Worm (Caenorhabditis elegans) whole organism, L4/young adult: ENCODE data around the gene lido-7.

Experiments used
- W03F9.2 ChIP-seq: fragments of 150-350 bp; optimal IDR thresholded peaks from 2 replicates; lab custom pipeline; 2014; ENCODE audit warnings: missing biosample characterization, missing genetic modification characterization
- dao-5 ChIP-seq: sonication (generic microtip); optimal IDR thresholded peaks from 2 replicates; lab custom pipeline; 2016; ENCODE audit warnings: missing genotype, missing genetic modification characterization, moderate library complexity, missing compliant biosample characterization
- him-1 ChIP-seq: sonication (generic microtip); optimal IDR thresholded peaks from 2 replicates; lab custom pipeline; 2016; ENCODE audit warnings: missing genotype, missing genetic modification reagents, missing genetic modification characterization, missing compliant biosample characterization

DNA sequence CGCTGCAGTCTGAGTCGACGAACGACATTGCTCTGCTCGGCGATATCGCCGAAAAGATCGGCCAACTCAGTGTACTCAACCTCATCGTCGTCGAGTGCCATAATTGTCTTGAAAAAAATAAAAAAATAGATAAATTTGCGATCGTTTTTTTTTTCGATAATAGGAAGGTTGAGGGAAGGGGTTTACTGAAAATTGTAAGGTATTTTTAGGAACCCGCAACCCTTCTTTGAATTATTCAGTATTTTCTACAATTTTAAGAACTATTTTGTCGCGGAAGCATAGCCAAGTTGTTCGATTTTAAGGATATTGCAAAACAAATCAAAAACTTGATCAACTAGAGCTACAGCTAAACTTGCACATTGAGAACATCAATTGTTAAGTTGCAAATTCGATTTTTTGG is 24.0 kb downstream of the lido-7 start, which contains the start of gene C41H7.9:
- TF ChIP-seq him-1 (tag; lab: Kevin White, UChicago) (no peak), dao-5 (tag; lab: Kevin White, UChicago) (no peak), W03F9.2 (tag; lab: Kevin White, UChicago) (no peak)
